Worm (Caenorhabditis elegans) whole organism, L1 larva: ENCODE measurements around the gene F29B9.12.

Experiments
- Y116A8C.19 ChIP-seq: sonication (generic microtip); optimal IDR thresholded peaks from 2 replicates; lab custom pipeline; 2016; ENCODE audit warnings: missing compliant biosample characterization, missing genetic modification characterization, borderline replicate concordance
- ztf-11 ChIP-seq, 2 experiments: sonication (generic microtip); optimal IDR thresholded peaks; 2 replicates each; lab custom pipeline; 2016 to 2017; ENCODE audit warnings: missing genetic modification characterization in 2 of 2, missing biosample characterization in 1 of 2, missing compliant biosample characterization in 1 of 2

ce11 chrIV:4623852-4624251 lies 45.5 kb upstream of the F29B9.12 start:
- TF ChIP-seq ztf-11 (tag; optimal IDR thresholded peaks at IDR 0.05; lab: Kevin White, UChicago) = no peak
- no peak for TF ChIP-seq Y116A8C.19 (tag; lab: Kevin White, UChicago)
